Worm (Caenorhabditis elegans) whole organism, mixed stage, embryonic: Measurements from ENCODE around the gene col-129.

Experiments
- M03D4.4 ChIP-seq: sonication (generic microtip); optimal IDR thresholded peaks from 2 replicates; lab custom pipeline; 2017; ENCODE audit warnings: mild to moderate bottlenecking, missing genetic modification characterization, missing compliant biosample characterization
- ceh-39 ChIP-seq: fragments of 150-350 bp; optimal IDR thresholded peaks from 2 replicates; lab custom pipeline; 2014; ENCODE audit warnings: missing biosample characterization, missing genetic modification characterization
- elt-3 ChIP-seq: fragments of 150-350 bp; optimal IDR thresholded peaks from 2 replicates; lab custom pipeline; 2014; ENCODE audit warnings: missing biosample characterization, missing genetic modification characterization
- hlh-1 ChIP-seq: fragments of 150-350 bp; optimal IDR thresholded peaks from 2 replicates; lab custom pipeline; 2014; ENCODE audit warnings: missing biosample characterization, missing genetic modification reagents, missing genetic modification characterization
- lin-32 ChIP-seq: fragments of 200-800 bp; sonication (Bioruptor generic); optimal IDR thresholded peaks from 2 replicates; lab custom pipeline; 2018; ENCODE audit warnings: mild to moderate bottlenecking, missing genetic modification characterization, missing compliant biosample characterization
- nhr-12 ChIP-seq: fragments of 150-350 bp; optimal IDR thresholded peaks from 2 replicates; lab custom pipeline; 2014; ENCODE audit warnings: missing biosample characterization, missing genetic modification characterization
- nhr-237 ChIP-seq: fragments of 150-350 bp; optimal IDR thresholded peaks from 2 replicates; lab custom pipeline; 2014; ENCODE audit warnings: missing biosample characterization, missing genetic modification characterization
- nhr-28 ChIP-seq: fragments of 150-350 bp; optimal IDR thresholded peaks from 2 replicates; lab custom pipeline; 2014; ENCODE audit warnings: missing biosample characterization, missing genetic modification characterization
- snpc-4 ChIP-seq: fragments of 150-350 bp; optimal IDR thresholded peaks from 2 replicates; lab custom pipeline; 2014; ENCODE audit warnings: missing biosample characterization, missing genetic modification characterization

- no peak for TF ChIP-seq lin-32 (GFP tag; lab: Kevin White, UChicago)
- TF ChIP-seq ceh-39 (tag; lab: Kevin White, UChicago), result no peak
- no peak for TF ChIP-seq nhr-12 (tag; lab: Kevin White, UChicago)
- no peak for TF ChIP-seq hlh-1
- no peak for TF ChIP-seq nhr-28 (tag; lab: Kevin White, UChicago)
- no peak for TF ChIP-seq snpc-4 (tag; lab: Kevin White, UChicago)
- TF ChIP-seq nhr-237 (tag; lab: Kevin White, UChicago), result no peak
- TF ChIP-seq elt-3 (tag; lab: Kevin White, UChicago), result no peak
- TF ChIP-seq M03D4.4 (tag; lab: Kevin White, UChicago), result no peak
Observed at ce11 chrIV:12156642-12157233, 46.5 kb upstream of the col-129 start, which contains the start of gene eri-12.
